Worm (Caenorhabditis elegans): ENCODE data around the gene comt-3.

comt-3 gene

ce11 chrV:2045956-2046355 is 11.4 kb upstream of the comt-3 start, which contains the start of gene Y40B10A.5:
Y40B10A.5 (minus strand) TSS chrV:2046056.
- no peak for TF ChIP-seq pha-4 (tag; optimal IDR thresholded peaks at IDR 0.05)
- TF ChIP-seq ceh-6 (GFP tag; optimal IDR thresholded peaks at IDR 0.05): no peak
- TF ChIP-seq ztf-16 (tag; optimal IDR thresholded peaks at IDR 0.05): no peak
- TF ChIP-seq unc-3 (GFP tag; conservative IDR thresholded peaks at IDR 0.05): no peak
- TF ChIP-seq unc-3 (tag; optimal IDR thresholded peaks at IDR 0.05): no peak
- TF ChIP-seq ceh-2 (tag; optimal IDR thresholded peaks at IDR 0.05): no peak
- TF ChIP-seq hlh-30 (tag; optimal IDR thresholded peaks at IDR 0.05; ENCODE audit: insufficient read depth): no peak
- TF ChIP-seq pqm-1 (tag; optimal IDR thresholded peaks at IDR 0.05): no peak
- TF ChIP-seq mec-3 (tag; optimal IDR thresholded peaks at IDR 0.05; ENCODE audit: borderline replicate concordance): no peak
- TF ChIP-seq nhr-11 (tag; optimal IDR thresholded peaks at IDR 0.05): no peak
- TF ChIP-seq unc-42 (tag; optimal IDR thresholded peaks at IDR 0.05): no peak
- no peak for TF ChIP-seq ahr-1 (tag; optimal IDR thresholded peaks at IDR 0.05)
- TF ChIP-seq ceh-45 (GFP tag; IDR thresholded peaks at IDR 0.05): no peak
- no peak for TF ChIP-seq zip-5 (tag; optimal IDR thresholded peaks at IDR 0.05)
- no peak for TF ChIP-seq ama-1 (optimal IDR thresholded peaks at IDR 0.05)
- no peak for TF ChIP-seq fax-1 (tag; optimal IDR thresholded peaks at IDR 0.05)
- no peak for TF ChIP-seq eyg-1 (tag; optimal IDR thresholded peaks at IDR 0.05)

- TF ChIP-seq lin-11 (tag; optimal IDR thresholded peaks at IDR 0.05): no peak
- no peak for TF ChIP-seq ahr-1 (tag; optimal IDR thresholded peaks at IDR 0.05)
- no peak for TF ChIP-seq tbx-2 (tag; optimal IDR thresholded peaks at IDR 0.05)
- TF ChIP-seq ceh-24 (tag; optimal IDR thresholded peaks at IDR 0.05): no peak
- TF ChIP-seq ceh-34 (tag; optimal IDR thresholded peaks at IDR 0.05): no peak
- TF ChIP-seq sox-4 (tag; optimal IDR thresholded peaks at IDR 0.05): no peak
Observed at ce11 chrV:2050136-2050535, 7.2 kb upstream of the comt-3 start, which contains the start of gene comt-4. comt-4 (minus strand) TSS chrV:2050185.

ce11 chrV:2050790-2051189 is 6.5 kb upstream of the comt-3 start:
- TF ChIP-seq pha-2 (tag; optimal IDR thresholded peaks at IDR 0.05): no peak

ce11 chrV:2051507-2051906 is 5.8 kb upstream of the comt-3 start, which contains the start of gene Y40B10A.11:
Y40B10A.11 (minus strand) TSS chrV:2051607.
- TF ChIP-seq unc-86 (tag; optimal IDR thresholded peaks at IDR 0.05): no peak
- TF ChIP-seq ceh-34 (tag; optimal IDR thresholded peaks at IDR 0.05): no peak
- TF ChIP-seq unc-55 (GFP tag; optimal IDR thresholded peaks at IDR 0.05): no peak
- no peak for TF ChIP-seq ceh-22 (tag; optimal IDR thresholded peaks at IDR 0.05)
- no peak for TF ChIP-seq hlh-15 (tag; optimal IDR thresholded peaks at IDR 0.05)
- TF ChIP-seq ahr-1 (tag; optimal IDR thresholded peaks at IDR 0.05): no peak
- no peak for TF ChIP-seq hlh-13 (GFP tag; optimal IDR thresholded peaks at IDR 0.05)
- TF ChIP-seq sdc-2 (tag; optimal IDR thresholded peaks at IDR 0.05): no peak
- TF ChIP-seq eyg-1 (tag; optimal IDR thresholded peaks at IDR 0.05): no peak
- TF ChIP-seq elt-2 (tag; optimal IDR thresholded peaks at IDR 0.05): no peak
- no peak for TF ChIP-seq lin-11 (tag; optimal IDR thresholded peaks at IDR 0.05)
- no peak for TF ChIP-seq unc-42 (tag; optimal IDR thresholded peaks at IDR 0.05)
- TF ChIP-seq C38D4.7 (GFP tag; optimal IDR thresholded peaks at IDR 0.05): no peak
- TF ChIP-seq ztf-16 (tag; optimal IDR thresholded peaks at IDR 0.05): no peak
- no peak for TF ChIP-seq ceh-45 (GFP tag; IDR thresholded peaks at IDR 0.05)
- TF ChIP-seq pat-9 (tag; optimal IDR thresholded peaks at IDR 0.05): no peak
- TF ChIP-seq pros-1 (tag; optimal IDR thresholded peaks at IDR 0.05): no peak
- TF ChIP-seq hlh-6 (tag; optimal IDR thresholded peaks at IDR 0.05): no peak
- TF ChIP-seq fkh-10 (GFP tag; optimal IDR thresholded peaks at IDR 0.05): no peak

- TF ChIP-seq K09A11.1 (tag; optimal IDR thresholded peaks at IDR 0.05; ENCODE audit: insufficient read depth) (no peak), ama-1 (optimal IDR thresholded peaks at IDR 0.05) (no peak), dmd-4 (tag; optimal IDR thresholded peaks at IDR 0.05; ENCODE audit: borderline replicate concordance) (no peak), rnt-1 (tag; optimal IDR thresholded peaks at IDR 0.05) (no peak), C38D4.7 (GFP tag; optimal IDR thresholded peaks at IDR 0.05) (no peak), pros-1 (tag; optimal IDR thresholded peaks at IDR 0.05) (no peak), gmeb-2 (tag; optimal IDR thresholded peaks at IDR 0.05) (no peak), T23F11.4 (GFP tag; optimal IDR thresholded peaks at IDR 0.05) (no peak), unc-55 (GFP tag; optimal IDR thresholded peaks at IDR 0.05) (no peak), fkh-6 (tag; optimal IDR thresholded peaks at IDR 0.05) (no peak), nhr-11 (tag; optimal IDR thresholded peaks at IDR 0.05) (no peak)
Observed at ce11 chrV:2053509-2053908, 3.8 kb upstream of the comt-3 start, which contains the start of gene comt-5. comt-5 (minus strand) TSS chrV:2053609.

Measured in whole organism, late embryonic.